Worm (Caenorhabditis elegans) whole organism, L2 larva: ENCODE results near the gene prx-13.

Source experiments
- R02D3.7 ChIP-seq: fragments of 150-350 bp; optimal IDR thresholded peaks from 2 replicates; lab custom pipeline; 2014; ENCODE audit warnings: missing biosample characterization, missing genetic modification characterization
- lin-11 ChIP-seq: fragments of 150-350 bp; sonication (generic microtip); optimal IDR thresholded peaks from 2 replicates; lab custom pipeline; 2014; ENCODE audit warnings: missing biosample characterization, missing genetic modification characterization, inconsistent platforms, mixed read lengths
- lin-13 ChIP-seq: fragments of 150-350 bp; optimal IDR thresholded peaks from 2 replicates; lab custom pipeline; 2014; ENCODE audit warnings: missing biosample characterization, missing genetic modification reagents, missing genetic modification characterization
- lsy-2 ChIP-seq, 2 experiments: fragments of 150-350 bp in 1 of 2; sonication (generic microtip) in 1 of 2; optimal IDR thresholded peaks; 2 replicates each; lab custom pipeline; 2014 to 2017; ENCODE audit warnings: missing biosample characterization in 2 of 2, missing genetic modification characterization in 2 of 2
- mab-5 ChIP-seq: fragments of 150-350 bp; optimal IDR thresholded peaks from 2 replicates; lab custom pipeline; 2014; ENCODE audit warnings: missing biosample characterization, missing genetic modification characterization
- mdl-1 ChIP-seq, 2 experiments: fragments of 150-350 bp in 1 of 2; sonication (generic microtip) in 1 of 2; optimal IDR thresholded peaks; 2 replicates each; lab custom pipeline; 2017; ENCODE audit warnings: missing biosample characterization in 2 of 2, missing genetic modification characterization in 2 of 2
- nhr-129 ChIP-seq: fragments of 150-350 bp; optimal IDR thresholded peaks from 2 replicates; lab custom pipeline; 2014; ENCODE audit warnings: missing biosample characterization, missing genetic modification characterization
- nhr-237 ChIP-seq: fragments of 150-350 bp; optimal IDR thresholded peaks from 2 replicates; lab custom pipeline; 2014; ENCODE audit warnings: missing biosample characterization, missing genetic modification characterization
- nhr-25 ChIP-seq: fragments of 150-350 bp; sonication (generic microtip); optimal IDR thresholded peaks from 3 replicates; lab custom pipeline; 2014; ENCODE audit warnings: missing biosample characterization, missing genetic modification characterization
- nhr-77 ChIP-seq: fragments of 150-350 bp; optimal IDR thresholded peaks from 2 replicates; lab custom pipeline; 2014; ENCODE audit warnings: missing biosample characterization, missing genetic modification characterization
- snpc-4 ChIP-seq: fragments of 150-350 bp; optimal IDR thresholded peaks from 2 replicates; lab custom pipeline; 2014; ENCODE audit warnings: missing biosample characterization, missing genetic modification characterization
- unc-62 ChIP-seq: fragments of 150-350 bp; optimal IDR thresholded peaks from 2 replicates; lab custom pipeline; 2014; ENCODE audit warnings: missing biosample characterization, missing genetic modification reagents, missing genetic modification characterization
- zag-1 ChIP-seq: fragments of 150-350 bp; optimal IDR thresholded peaks from 2 replicates; lab custom pipeline; 2014; ENCODE audit warnings: missing biosample characterization, missing genetic modification characterization

- TF ChIP-seq R02D3.7 (no peak), unc-62 (GFP tag; lab: Kevin White, UChicago) (no peak), zag-1 (no peak), nhr-237 (tag; lab: Kevin White, UChicago) (no peak), nhr-25 (tag; lab: Kevin White, UChicago) (no peak), lin-13 (no peak), lin-11 (tag; lab: Kevin White, UChicago) (no peak), mdl-1 (tag; optimal IDR thresholded peaks at IDR 0.05; lab: Kevin White, UChicago) (no peak), mab-5 (tag; lab: Kevin White, UChicago) (no peak), nhr-129 (tag; lab: Kevin White, UChicago) (no peak), nhr-77 (tag; lab: Kevin White, UChicago) (no peak), snpc-4 (no peak), lsy-2 (tag; optimal IDR thresholded peaks at IDR 0.05; lab: Kevin White, UChicago) (peak in 1 of 2 experiments; percentile 36)
These were observed 40.5 kb downstream of the prx-13 start, which contains the start of gene E04F6.8 for ce11 chrII:7211280-7211679.
